Worm (Caenorhabditis elegans): ENCODE data around the gene R09D1.14.

- no peak for TF ChIP-seq ZK546.5 (tag; optimal IDR thresholded peaks at IDR 0.05)
- TF ChIP-seq ztf-4 (tag; optimal IDR thresholded peaks at IDR 0.05): no peak
- no peak for TF ChIP-seq mdl-1 (tag; optimal IDR thresholded peaks at IDR 0.05)
Observed at ce11 chrII:9498589-9498988, 39.2 kb upstream of the R09D1.14 start.
